Worm (Caenorhabditis elegans): ENCODE data around the gene aex-2.

aex-2 gene

DNA sequence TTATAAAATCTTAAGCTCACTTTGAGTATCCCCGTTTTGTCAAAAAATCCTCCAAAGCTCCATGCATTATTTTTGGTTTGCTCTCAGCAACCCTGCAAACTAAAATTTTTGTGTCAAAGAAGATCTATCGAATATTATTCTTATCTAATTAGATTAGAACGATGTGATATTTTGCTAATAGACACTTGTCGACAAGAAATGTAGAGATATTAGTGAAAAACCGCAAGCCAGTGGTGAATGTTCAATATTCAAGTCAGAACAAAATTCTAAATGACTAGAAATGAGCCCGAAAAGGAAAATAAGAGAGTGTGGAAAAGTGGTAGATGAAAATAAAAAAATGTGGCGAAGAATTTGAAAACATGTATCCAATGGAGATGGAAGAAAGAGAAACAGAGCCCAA, 21.9 kb upstream of the aex-2 start, which contains the start of gene C43C3.4:
Gene C43C3.4 (minus strand): TSS at position 101 of the 400 bp plus-strand sequence.
- no peak for TF ChIP-seq ccch-3 (GFP tag; optimal IDR thresholded peaks at IDR 0.05)

DNA sequence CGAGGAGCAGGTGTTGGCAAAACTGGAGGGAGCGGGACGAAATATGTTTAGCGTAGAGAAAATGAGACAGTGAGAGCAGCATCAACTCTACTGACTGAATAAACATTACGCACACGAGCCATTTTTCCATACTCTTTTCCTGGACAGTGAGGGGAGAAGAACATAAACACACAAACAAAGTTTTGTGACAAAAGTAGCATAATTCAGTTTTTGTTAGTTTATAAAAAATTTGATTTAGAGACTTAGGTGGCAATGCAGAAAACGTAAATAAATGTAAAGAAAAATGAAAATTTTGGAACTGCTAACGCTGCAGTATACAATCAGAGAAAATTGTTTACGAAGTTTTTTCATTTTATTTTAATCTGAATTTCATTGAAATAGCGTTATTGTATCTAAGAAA, 20.3 kb upstream of the aex-2 start:
- no peak for TF ChIP-seq lin-54 (GFP tag; optimal IDR thresholded peaks at IDR 0.05)
- TF ChIP-seq snpc-1.3 (tag; optimal IDR thresholded peaks at IDR 0.05; ENCODE audit: insufficient read depth) = no peak
- no peak for TF ChIP-seq nhr-90 (tag; optimal IDR thresholded peaks at IDR 0.05)
- peak; percentile 25 for TF ChIP-seq nhr-80 (tag; optimal IDR thresholded peaks at IDR 0.05)
- no peak for TF ChIP-seq mel-28 (tag; optimal IDR thresholded peaks at IDR 0.05; ENCODE audit: borderline replicate concordance)
- no peak for TF ChIP-seq die-1 (tag; optimal IDR thresholded peaks at IDR 0.05)
- TF ChIP-seq lsy-27 (tag; optimal IDR thresholded peaks at IDR 0.05; ENCODE audit: borderline replicate concordance, insufficient read depth) = no peak
- TF ChIP-seq hrde-1 (tag; optimal IDR thresholded peaks at IDR 0.05; ENCODE audit: borderline replicate concordance) = no peak

ce11 chrX:9668554-9668953, 15.6 kb upstream of the aex-2 start, which contains the start of gene T14B1.1:
T14B1.1 (minus strand) TSS chrX:9668723.
- no peak for TF ChIP-seq snpc-3.4 (tag; optimal IDR thresholded peaks at IDR 0.05)
- no peak for TF ChIP-seq rpc-1 (optimal IDR thresholded peaks at IDR 0.05)
- TF ChIP-seq rpc-1 (tag; optimal IDR thresholded peaks at IDR 0.05) = no peak
- TF ChIP-seq zfh-2 (GFP tag; conservative IDR thresholded peaks at IDR 0.05) = no peak; the same call in 1 of the 2 replicates
- TF ChIP-seq ceh-27 (GFP tag; optimal IDR thresholded peaks at IDR 0.05) = peak; percentile 49
- no peak for TF ChIP-seq snpc-1.3 (tag; optimal IDR thresholded peaks at IDR 0.05; ENCODE audit: insufficient read depth)
- no peak for TF ChIP-seq bed-1 (GFP tag; IDR thresholded peaks at IDR 0.05)
- TF ChIP-seq mcd-1 (GFP tag; IDR thresholded peaks at IDR 0.05) = no peak
- TF ChIP-seq K11D2.4 (GFP tag; IDR thresholded peaks at IDR 0.05) = peak; percentile 28; the same call in 1 of the 2 replicates
- 0 out of 2 replicates have a peak, but pooled peaks have one; percentile 21 for TF ChIP-seq C17E4.6 (GFP tag; IDR thresholded peaks at IDR 0.05)
- peak; percentile 63 for TF ChIP-seq K12H6.12 (tag; optimal IDR thresholded peaks at IDR 0.05)
- TF ChIP-seq lsl-1 (GFP tag; optimal IDR thresholded peaks at IDR 0.05) = no peak

DNA sequence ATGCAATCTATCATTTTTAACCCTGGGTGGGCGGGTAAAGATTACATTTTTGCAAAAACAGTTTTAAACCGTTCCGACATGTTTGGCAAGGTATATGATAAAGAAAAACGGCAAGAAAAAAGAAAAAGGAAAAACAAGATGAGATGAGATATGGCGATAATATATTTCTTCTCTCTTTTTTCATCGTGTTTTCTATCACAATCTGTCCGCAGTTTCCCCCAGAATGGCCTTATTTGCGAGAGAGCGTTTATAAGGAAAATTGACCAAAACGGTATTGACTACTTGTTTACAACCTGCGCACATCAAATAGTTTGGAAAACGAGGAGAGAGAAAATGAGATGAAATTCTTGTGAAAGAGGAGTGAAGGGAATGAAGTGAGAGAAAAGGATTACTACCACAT, 14.5 kb upstream of the aex-2 start:
- TF ChIP-seq ceh-40 (GFP tag; IDR thresholded peaks at IDR 0.05) (no peak), ztf-26 (tag; optimal IDR thresholded peaks at IDR 0.05) (peak; percentile 13), lin-40 (tag; optimal IDR thresholded peaks at IDR 0.05) (peak; percentile 0)

- no peak for TF ChIP-seq mel-28 (tag; optimal IDR thresholded peaks at IDR 0.05; ENCODE audit: borderline replicate concordance)
- no peak for TF ChIP-seq ztf-18 (tag; optimal IDR thresholded peaks at IDR 0.05)
- TF ChIP-seq egl-44 (GFP tag; IDR thresholded peaks at IDR 0.05) = no peak
- no peak for TF ChIP-seq Y95B8A.8 (GFP tag; IDR thresholded peaks at IDR 0.05)
- TF ChIP-seq dpff-1 (tag; optimal IDR thresholded peaks at IDR 0.05) = no peak
- TF ChIP-seq gei-17 (GFP tag; optimal IDR thresholded peaks at IDR 0.05) = no peak
- TF ChIP-seq somi-1 (GFP tag; optimal IDR thresholded peaks at IDR 0.05) = no peak
- no peak for TF ChIP-seq lin-35 (GFP tag; optimal IDR thresholded peaks at IDR 0.05)
- no peak for TF ChIP-seq snpc-3.4 (tag; optimal IDR thresholded peaks at IDR 0.05)
- TF ChIP-seq pbrm-1 (GFP tag; IDR thresholded peaks at IDR 0.05) = no peak
- TF ChIP-seq hrde-1 (tag; optimal IDR thresholded peaks at IDR 0.05; ENCODE audit: borderline replicate concordance) = no peak
- TF ChIP-seq lin-40 (tag; optimal IDR thresholded peaks at IDR 0.05) = no peak
- no peak for TF ChIP-seq nhr-90 (tag; optimal IDR thresholded peaks at IDR 0.05)
- TF ChIP-seq let-526 (GFP tag; IDR thresholded peaks at IDR 0.05) = no peak
- TF ChIP-seq mcd-1 (GFP tag; IDR thresholded peaks at IDR 0.05) = no peak
- TF ChIP-seq F49E8.2 (tag; optimal IDR thresholded peaks at IDR 0.05; ENCODE audit: insufficient read depth) = no peak
- no peak for TF ChIP-seq akir-1 (GFP tag; optimal IDR thresholded peaks at IDR 0.05)
- TF ChIP-seq chd-7 (tag; optimal IDR thresholded peaks at IDR 0.05) = no peak
- TF ChIP-seq lir-1 (GFP tag; conservative IDR thresholded peaks at IDR 0.05) = no peak
Measured at ce11 chrX:9665944-9666343, 13.0 kb upstream of the aex-2 start.

Data from whole organism, young adult.